Worm (Caenorhabditis elegans): Measurements from ENCODE around the gene M01H9.4.

Gene M01H9.4

ce11 chrIV:4469770-4470709, 12.7 kb downstream of the M01H9.4 start (continued):
- TF ChIP-seq zfp-3 (GFP tag; conservative IDR thresholded peaks at IDR 0.05) (peak; percentile 65), nhr-111 (GFP tag; optimal IDR thresholded peaks at IDR 0.05) (no peak), F44E2.7 (GFP tag; IDR thresholded peaks at IDR 0.05) (no peak), nhr-237 (tag; optimal IDR thresholded peaks at IDR 0.05) (no peak), dve-1 (tag; optimal IDR thresholded peaks at IDR 0.05; ENCODE audit: insufficient read depth) (peak; percentile 75), ceh-28 (tag; optimal IDR thresholded peaks at IDR 0.05) (no peak), dpl-1 (GFP tag; optimal IDR thresholded peaks at IDR 0.05) (peak; percentile 25), lin-13 (GFP tag; optimal IDR thresholded peaks at IDR 0.05) (no peak), attf-4 (tag; optimal IDR thresholded peaks at IDR 0.05) (no peak), pha-4 (GFP tag; IDR thresholded peaks at IDR 0.05) (peak; percentile 56), pha-4 (tag; optimal IDR thresholded peaks at IDR 0.05) (peak; percentile 12), mes-2 (tag; optimal IDR thresholded peaks at IDR 0.05; ENCODE audit: poor library complexity, severe bottlenecking) (peak; percentile 49), ztf-7 (tag; optimal IDR thresholded peaks at IDR 0.05) (no peak), ceh-82 (tag; optimal IDR thresholded peaks at IDR 0.05) (no peak), F26F4.8 (GFP tag; conservative IDR thresholded peaks at IDR 0.05) (no peak), ztf-11 (tag; optimal IDR thresholded peaks at IDR 0.05) (no peak), F49E8.2 (tag; optimal IDR thresholded peaks at IDR 0.05; ENCODE audit: borderline replicate concordance) (no peak), lir-3 (tag; optimal IDR thresholded peaks at IDR 0.05) (no peak), snpc-4 (tag; optimal IDR thresholded peaks at IDR 0.05) (no peak), dmd-6 (GFP tag; IDR thresholded peaks at IDR 0.05) (peak; percentile 82), nhr-77 (tag; optimal IDR thresholded peaks at IDR 0.05) (no peak), nhr-6 (tag; optimal IDR thresholded peaks at IDR 0.05) (peak; percentile 40), dmd-9 (GFP tag; IDR thresholded peaks at IDR 0.05) (no peak), lim-7 (GFP tag; IDR thresholded peaks at IDR 0.05) (peak; percentile 66), F10B5.3 (tag; optimal IDR thresholded peaks at IDR 0.05) (no peak), F37D6.2 (tag; optimal IDR thresholded peaks at IDR 0.05) (peak; percentile 18), zfp-2 (tag; optimal IDR thresholded peaks at IDR 0.05) (no peak), mxl-3 (GFP tag; optimal IDR thresholded peaks at IDR 0.05) (peak; percentile 80), Y75B8A.6 (GFP tag; IDR thresholded peaks at IDR 0.05) (no peak), tag-97 (GFP tag; IDR thresholded peaks at IDR 0.05) (no peak), ama-1 (optimal IDR thresholded peaks at IDR 0.05) (no peak), hif-1 (tag; optimal IDR thresholded peaks at IDR 0.05) (peak; percentile 1 to 71), zag-1 (tag; optimal IDR thresholded peaks at IDR 0.05) (no peak), duxl-1 (tag; optimal IDR thresholded peaks at IDR 0.05; ENCODE audit: poor library complexity) (peak; percentile 36), snpc-1.2 (GFP tag; IDR thresholded peaks at IDR 0.05) (no peak), mdt-29 (GFP tag; IDR thresholded peaks at IDR 0.05) (no peak; the same call in 1 of the 2 replicates), dmd-8 (GFP tag; IDR thresholded peaks at IDR 0.05) (no peak), aly-2 (tag; optimal IDR thresholded peaks at IDR 0.05) (no peak), aha-1 (tag) (peak; percentile 96), lin-39 (tag; optimal IDR thresholded peaks at IDR 0.05) (no peak), nhr-76 (tag; optimal IDR thresholded peaks at IDR 0.05) (no peak), ceh-44 (GFP tag; IDR thresholded peaks at IDR 0.05) (no peak), mdl-1 (tag; optimal IDR thresholded peaks at IDR 0.05) (peak; percentile 74 to 99), zip-2 (tag; optimal IDR thresholded peaks at IDR 0.05) (no peak), daf-12 (tag; optimal IDR thresholded peaks at IDR 0.05) (no peak), nhr-11 (tag; optimal IDR thresholded peaks at IDR 0.05) (peak; percentile 70), nhr-28 (tag; optimal IDR thresholded peaks at IDR 0.05) (peak; percentile 13), hmg-1.1 (GFP tag; IDR thresholded peaks at IDR 0.05) (peak; percentile 60), lin-15B (tag; optimal IDR thresholded peaks at IDR 0.05) (no peak), ZK546.5 (tag; optimal IDR thresholded peaks at IDR 0.05) (no peak), zip-11 (GFP tag; IDR thresholded peaks at IDR 0.05) (no peak)
